Fruit fly (Drosophila melanogaster) whole organism, wandering third instar larva: ENCODE data around the gene serp.

Experiments used
- Jra ChIP-seq: sonication (Bioruptor generic); optimal IDR thresholded peaks from 2 replicates; lab custom pipeline; 2016; ENCODE audit warnings: missing biosample characterization, missing genetic modification characterization
- Rel ChIP-seq, 2 experiments: fragments of 200-800 bp; sonication (Bioruptor generic) in 1 of 2; optimal IDR thresholded peaks; 2 replicates in 1 of 2; 3 replicates in 1 of 2; lab custom pipeline; 2016 to 2019; ENCODE audit warnings: mild to moderate bottlenecking in 2 of 2, missing biosample characterization in 2 of 2, missing genetic modification characterization in 2 of 2, moderate library complexity in 1 of 2
- foxo ChIP-seq, 2 experiments: fragments of 200-800 bp; sonication (Bioruptor generic); optimal IDR thresholded peaks; 2 replicates in 1 of 2; 3 replicates in 1 of 2; lab custom pipeline; 2016 to 2017; ENCODE audit warnings: missing biosample characterization in 2 of 2, missing genetic modification characterization in 2 of 2

DNA sequence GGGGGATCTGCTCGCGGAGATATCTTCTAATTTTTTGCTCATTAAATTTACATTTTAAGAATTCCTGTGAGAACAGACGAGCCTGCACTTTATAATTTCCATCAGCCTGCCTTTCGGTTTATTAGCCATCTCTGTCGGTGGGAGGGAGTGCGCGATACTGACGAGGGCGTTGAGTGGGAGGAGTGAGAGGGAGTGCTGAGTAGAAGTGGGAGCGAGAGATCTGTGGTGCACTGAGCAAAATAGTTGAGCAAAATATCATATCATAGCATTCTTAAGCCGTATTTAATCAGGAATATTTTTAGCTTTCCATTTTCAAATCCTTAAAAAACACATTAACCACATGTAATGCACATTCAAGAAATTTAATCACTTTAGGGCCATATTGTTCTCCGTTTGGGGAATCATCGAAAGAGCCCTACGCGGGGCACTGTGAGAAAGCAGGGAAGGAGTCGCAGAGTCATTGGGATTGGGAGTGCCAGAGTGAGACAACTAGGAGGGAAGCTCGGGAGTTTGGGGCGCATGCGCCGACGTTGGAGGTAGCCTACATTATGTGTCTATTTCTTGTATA lies 42.7 kb downstream of the serp start:
- no peak for TF ChIP-seq foxo (GFP tag; optimal IDR thresholded peaks at IDR 0.05; lab: Kevin White, UChicago)
- no peak for TF ChIP-seq Jra (GFP tag; lab: Kevin White, UChicago)
- TF ChIP-seq Rel (GFP tag; optimal IDR thresholded peaks at IDR 0.05; lab: Kevin White, UChicago): no peak
- TF ChIP-seq Rel (tag; optimal IDR thresholded peaks at IDR 0.05; lab: Kevin White, UChicago): no peak
